Worm (Caenorhabditis elegans) whole organism, L3 larva: ENCODE results near the gene F08C6.18.

Experiments used
- R02D3.7 ChIP-seq: fragments of 150-350 bp; optimal IDR thresholded peaks from 2 replicates; lab custom pipeline; 2014; ENCODE audit warnings: missing biosample characterization, missing genetic modification characterization
- ZK546.5 ChIP-seq: sonication (generic microtip); optimal IDR thresholded peaks from 2 replicates; lab custom pipeline; 2017; ENCODE audit warnings: missing biosample characterization, missing genetic modification characterization
- aly-2 ChIP-seq: fragments of 150-350 bp; optimal IDR thresholded peaks from 2 replicates; lab custom pipeline; 2014; ENCODE audit warnings: missing biosample characterization, missing genetic modification characterization
- ama-1 ChIP-seq: fragments of 150-350 bp; optimal IDR thresholded peaks from 2 replicates; lab custom pipeline; 2018
- ceh-16 ChIP-seq: sonication (generic microtip); optimal IDR thresholded peaks from 2 replicates; lab custom pipeline; 2017; ENCODE audit warnings: missing biosample characterization, missing genetic modification characterization
- ceh-28 ChIP-seq: fragments of 150-350 bp; optimal IDR thresholded peaks from 2 replicates; lab custom pipeline; 2014; ENCODE audit warnings: missing biosample characterization, missing genetic modification reagents, missing genetic modification characterization
- ceh-82 ChIP-seq: fragments of 150-350 bp; optimal IDR thresholded peaks from 2 replicates; lab custom pipeline; 2014; ENCODE audit warnings: missing biosample characterization, missing genetic modification characterization
- ceh-9 ChIP-seq: sonication (generic microtip); optimal IDR thresholded peaks from 2 replicates; lab custom pipeline; 2018; ENCODE audit warnings: missing biosample characterization, missing genetic modification characterization
- egl-27 ChIP-seq: sonication (generic microtip); optimal IDR thresholded peaks from 4 replicates; lab custom pipeline; 2017; ENCODE audit warnings: missing biosample characterization, missing genetic modification reagents, missing genetic modification characterization
- egl-5 ChIP-seq: fragments of 150-350 bp; optimal IDR thresholded peaks from 2 replicates; lab custom pipeline; 2017; ENCODE audit warnings: missing biosample characterization, missing genetic modification reagents, missing genetic modification characterization, inconsistent platforms
- elt-1 ChIP-seq: fragments of 150-350 bp; optimal IDR thresholded peaks from 2 replicates; lab custom pipeline; 2014; ENCODE audit warnings: missing biosample characterization, missing genetic modification characterization
- eor-1 ChIP-seq, 2 experiments: fragments of 150-350 bp; optimal IDR thresholded peaks; 2 replicates each; lab custom pipeline; 2014 to 2018; ENCODE audit warnings: missing biosample characterization in 2 of 2, missing genetic modification characterization in 2 of 2
- fkh-2 ChIP-seq: fragments of 150-350 bp; optimal IDR thresholded peaks from 2 replicates; lab custom pipeline; 2014; ENCODE audit warnings: missing biosample characterization, missing genetic modification reagents, missing genetic modification characterization
- fos-1 ChIP-seq: fragments of 150-350 bp; optimal IDR thresholded peaks from 2 replicates; lab custom pipeline; 2014; ENCODE audit warnings: missing biosample characterization, missing genetic modification characterization
- jun-1 ChIP-seq: fragments of 150-350 bp; optimal IDR thresholded peaks from 2 replicates; lab custom pipeline; 2014; ENCODE audit warnings: missing biosample characterization, missing genetic modification reagents, missing genetic modification characterization
- lin-15B ChIP-seq: fragments of 150-350 bp; optimal IDR thresholded peaks from 2 replicates; lab custom pipeline; 2014; ENCODE audit warnings: missing biosample characterization, missing genetic modification characterization
- lin-39 ChIP-seq: fragments of 150-350 bp; optimal IDR thresholded peaks from 2 replicates; lab custom pipeline; 2018; ENCODE audit warnings: missing biosample characterization, missing genetic modification reagents, missing genetic modification characterization
- mdl-1 ChIP-seq: fragments of 150-350 bp; optimal IDR thresholded peaks from 2 replicates; lab custom pipeline; 2014; ENCODE audit warnings: missing biosample characterization, missing genetic modification characterization
- mml-1 ChIP-seq: fragments of 150-350 bp; sonication (generic microtip); optimal IDR thresholded peaks from 3 replicates; lab custom pipeline; 2014; ENCODE audit warnings: missing biosample characterization, missing genetic modification characterization
- nfya-1 ChIP-seq: sonication (generic microtip); optimal IDR thresholded peaks from 2 replicates; lab custom pipeline; 2017; ENCODE audit warnings: missing genetic modification characterization, mild to moderate bottlenecking, missing compliant biosample characterization, antibody characterized with exemption, moderate library complexity; ENCODE audit not compliant: insufficient read depth
- nhr-11 ChIP-seq: fragments of 150-350 bp; optimal IDR thresholded peaks from 2 replicates; lab custom pipeline; 2014; ENCODE audit warnings: missing biosample characterization, missing genetic modification characterization
- nhr-25 ChIP-seq: sonication (generic microtip); optimal IDR thresholded peaks from 2 replicates; lab custom pipeline; 2017; ENCODE audit warnings: missing biosample characterization, missing genetic modification characterization
- nhr-28 ChIP-seq: fragments of 150-350 bp; optimal IDR thresholded peaks from 2 replicates; lab custom pipeline; 2014; ENCODE audit warnings: missing biosample characterization, missing genetic modification characterization
- nhr-67 ChIP-seq: fragments of 150-350 bp; optimal IDR thresholded peaks from 2 replicates; lab custom pipeline; 2014; ENCODE audit warnings: missing biosample characterization, missing genetic modification characterization
- nhr-76 ChIP-seq: fragments of 150-350 bp; sonication (generic microtip); optimal IDR thresholded peaks from 5 replicates; lab custom pipeline; 2014; ENCODE audit warnings: missing biosample characterization, missing genetic modification characterization
- nhr-77 ChIP-seq: fragments of 150-350 bp; optimal IDR thresholded peaks from 2 replicates; lab custom pipeline; 2014; ENCODE audit warnings: missing biosample characterization, missing genetic modification characterization
- pha-4 ChIP-seq: fragments of 150-350 bp; optimal IDR thresholded peaks from 2 replicates; lab custom pipeline; 2014; ENCODE audit warnings: missing biosample characterization, missing genetic modification reagents, missing genetic modification characterization
- pqm-1 ChIP-seq: fragments of 150-350 bp; optimal IDR thresholded peaks from 2 replicates; lab custom pipeline; 2017; ENCODE audit warnings: missing biosample characterization, missing genetic modification characterization, inconsistent platforms
- sea-2 ChIP-seq: fragments of 150-350 bp; sonication (generic microtip); optimal IDR thresholded peaks from 4 replicates; lab custom pipeline; 2014; ENCODE audit warnings: missing biosample characterization, missing genetic modification reagents, missing genetic modification characterization
- skn-1 ChIP-seq: fragments of 150-350 bp; optimal IDR thresholded peaks from 2 replicates; lab custom pipeline; 2014; ENCODE audit warnings: missing biosample characterization, missing genetic modification characterization
- snpc-4 ChIP-seq: fragments of 150-350 bp; optimal IDR thresholded peaks from 2 replicates; lab custom pipeline; 2014; ENCODE audit warnings: missing biosample characterization, missing genetic modification characterization
- tbx-2 ChIP-seq: sonication (generic microtip); optimal IDR thresholded peaks from 2 replicates; lab custom pipeline; 2016; ENCODE audit warnings: mild to moderate bottlenecking, missing genetic modification characterization, missing compliant biosample characterization
- unc-39 ChIP-seq: sonication (generic microtip); optimal IDR thresholded peaks from 4 replicates; lab custom pipeline; 2017; ENCODE audit warnings: missing biosample characterization, missing genetic modification characterization
- unc-62 ChIP-seq: fragments of 150-350 bp; sonication (generic microtip); optimal IDR thresholded peaks from 4 replicates; lab custom pipeline; 2014; ENCODE audit warnings: missing biosample characterization, missing genetic modification reagents, missing genetic modification characterization
- zag-1 ChIP-seq: fragments of 150-350 bp; optimal IDR thresholded peaks from 2 replicates; lab custom pipeline; 2014; ENCODE audit warnings: missing biosample characterization, missing genetic modification characterization
- ztf-11 ChIP-seq: fragments of 150-350 bp; optimal IDR thresholded peaks from 2 replicates; lab custom pipeline; 2014; ENCODE audit warnings: missing biosample characterization, missing genetic modification characterization
- ztf-4 ChIP-seq: fragments of 150-350 bp; optimal IDR thresholded peaks from 2 replicates; lab custom pipeline; 2014; ENCODE audit warnings: missing biosample characterization, missing genetic modification characterization

Gene F08C6.18

DNA sequence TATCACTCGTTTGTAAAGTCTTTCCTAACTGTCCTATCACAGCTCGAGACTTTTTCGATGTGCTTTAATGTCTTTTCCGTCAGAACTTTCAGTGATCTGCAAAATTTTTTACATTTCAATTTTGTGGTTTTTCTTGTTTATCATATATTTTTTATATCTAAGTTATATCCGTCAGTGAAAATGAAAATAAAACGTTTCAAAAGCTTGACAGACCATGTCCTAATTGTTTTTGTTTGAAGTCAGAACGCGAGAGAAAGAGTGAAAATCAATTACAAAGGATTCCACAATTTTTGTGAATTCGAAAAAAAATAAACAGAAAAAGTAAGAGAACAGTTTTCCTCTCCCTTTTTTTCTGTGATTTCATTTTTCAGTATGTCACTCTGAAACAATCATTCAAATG lies 25.3 kb downstream of the F08C6.18 start, which contains the start of gene F46C8.1:
Gene F46C8.1, plus strand, starts transcription at position 301 of the 400 bp plus-strand sequence.
- no peak for TF ChIP-seq sea-2 (GFP tag; lab: Kevin White, UChicago)

DNA sequence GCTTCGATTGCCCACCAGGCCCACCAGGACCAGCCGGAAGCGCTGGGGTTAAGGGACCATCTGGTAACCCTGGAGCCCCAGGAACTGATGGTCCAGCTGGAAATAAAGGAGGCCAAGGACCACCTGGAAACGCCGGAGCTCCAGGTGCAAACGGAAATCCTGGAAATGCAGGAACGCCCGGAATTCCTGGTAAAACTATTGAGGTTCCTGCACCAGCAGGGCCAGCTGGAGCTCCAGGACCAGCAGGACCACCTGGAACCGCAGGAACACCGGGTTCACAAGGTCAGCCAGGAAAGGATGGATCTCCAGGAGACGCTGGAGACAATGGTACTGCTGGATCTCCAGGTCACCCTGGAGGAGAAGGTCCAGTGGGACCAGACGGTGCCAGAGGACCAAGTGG lies 25.7 kb downstream of the F08C6.18 start:
- no peak for TF ChIP-seq skn-1 (tag; lab: Kevin White, UChicago)
- no peak for TF ChIP-seq mdl-1 (tag; lab: Kevin White, UChicago)
- TF ChIP-seq nhr-11 (tag; lab: Kevin White, UChicago): no peak
- TF ChIP-seq ceh-16 (tag; lab: Kevin White, UChicago): no peak
- TF ChIP-seq nhr-28: no peak
- no peak for TF ChIP-seq zag-1 (tag; lab: Kevin White, UChicago)
- TF ChIP-seq pqm-1: no peak
- no peak for TF ChIP-seq aly-2
- no peak for TF ChIP-seq ZK546.5 (tag; lab: Kevin White, UChicago)
- no peak for TF ChIP-seq nhr-67 (tag; lab: Kevin White, UChicago)
- TF ChIP-seq fos-1 (tag; lab: Kevin White, UChicago): no peak
- TF ChIP-seq R02D3.7 (tag; lab: Kevin White, UChicago): no peak
- no peak for TF ChIP-seq nhr-77 (tag; lab: Kevin White, UChicago)

DNA sequence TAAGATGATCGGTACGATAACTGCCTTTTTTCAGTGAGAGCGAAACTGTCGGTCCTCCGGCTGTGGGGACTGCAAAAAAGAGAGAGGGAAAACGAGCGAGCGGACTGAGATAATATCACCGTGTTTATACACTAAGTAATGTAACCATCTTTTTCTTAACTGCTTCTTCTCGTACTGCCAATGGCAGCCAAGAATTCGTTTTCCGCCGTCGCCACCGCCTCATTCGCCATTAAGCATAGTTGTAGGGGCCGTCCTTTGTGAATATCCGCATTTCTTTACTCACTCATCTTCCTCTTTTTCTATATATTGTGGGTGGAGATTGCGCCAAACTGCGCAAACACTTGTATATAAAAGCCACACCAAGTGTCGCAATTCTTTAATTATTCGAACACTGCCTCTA lies 26.9 kb downstream of the F08C6.18 start, which contains the start of gene col-174:
Gene col-174, plus strand, starts transcription at position 301 of the 400 bp plus-strand sequence.
- TF ChIP-seq fos-1 (tag; lab: Kevin White, UChicago) (no peak), jun-1 (no peak), egl-5 (tag; lab: Kevin White, UChicago) (no peak), mdl-1 (tag; lab: Kevin White, UChicago) (no peak), unc-62 (GFP tag; lab: Kevin White, UChicago) (no peak), eor-1 (tag; optimal IDR thresholded peaks at IDR 0.05; lab: Kevin White, UChicago) (no peak), ceh-82 (no peak), ceh-9 (tag; lab: Kevin White, UChicago) (no peak), snpc-4 (tag; lab: Kevin White, UChicago) (no peak), R02D3.7 (tag; lab: Kevin White, UChicago) (no peak), zag-1 (tag; lab: Kevin White, UChicago) (no peak), pha-4 (tag; lab: Kevin White, UChicago) (no peak), ama-1 (no peak), sea-2 (GFP tag; lab: Kevin White, UChicago) (no peak), nhr-76 (tag; lab: Kevin White, UChicago) (no peak), fkh-2 (no peak), tbx-2 (tag; lab: Kevin White, UChicago) (no peak)

DNA sequence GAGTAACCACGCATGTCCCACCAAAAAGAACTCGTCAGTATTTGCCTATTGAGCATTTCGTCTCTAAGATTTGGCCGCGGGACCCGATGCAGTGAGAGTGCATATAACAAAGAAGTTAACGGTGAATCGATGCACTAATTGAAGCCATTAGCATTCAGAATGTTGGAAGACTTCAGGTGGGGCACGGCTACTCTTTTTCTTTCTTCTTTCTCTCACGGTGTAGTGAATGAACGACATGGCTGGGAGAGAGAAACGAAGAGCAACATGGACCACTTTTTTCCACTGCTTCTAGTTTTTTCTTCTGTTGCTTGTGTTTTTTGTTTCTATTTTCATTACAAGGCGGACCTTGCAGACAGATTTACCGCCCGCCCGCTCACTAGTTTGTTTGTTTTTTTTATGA lies 32.4 kb downstream of the F08C6.18 start:
- TF ChIP-seq egl-27 (tag; lab: Kevin White, UChicago) (no peak), nhr-28 (no peak), nfya-1 (no peak), ZK546.5 (tag; lab: Kevin White, UChicago) (no peak), ama-1 (no peak), pqm-1 (no peak), ceh-9 (tag; lab: Kevin White, UChicago) (no peak), ceh-28 (tag; lab: Kevin White, UChicago) (no peak), pha-4 (tag; lab: Kevin White, UChicago) (no peak), ztf-4 (tag; lab: Kevin White, UChicago) (no peak), nhr-25 (tag; lab: Kevin White, UChicago) (no peak), ceh-16 (tag; lab: Kevin White, UChicago) (no peak), mml-1 (tag; lab: Kevin White, UChicago) (no peak), lin-15B (tag; lab: Kevin White, UChicago) (no peak), jun-1 (no peak), unc-39 (no peak)

DNA sequence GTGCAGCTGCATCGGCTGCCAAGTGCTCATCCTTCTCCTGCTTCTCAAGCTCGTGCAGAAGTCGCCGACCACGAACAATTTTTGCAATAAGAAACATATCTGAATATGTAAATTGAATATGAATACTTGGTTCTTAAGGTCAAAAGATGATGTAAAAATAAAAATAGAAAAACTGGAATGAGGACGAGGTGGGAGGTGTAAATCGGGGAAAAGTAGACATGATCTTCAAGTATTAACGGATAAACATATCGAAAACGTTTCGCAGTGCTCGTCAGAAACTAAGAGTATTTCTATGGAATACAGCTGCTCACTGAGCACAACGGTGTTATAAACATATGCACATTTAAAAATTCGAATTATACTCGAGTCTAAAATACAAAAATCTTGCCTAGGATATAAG lies 33.4 kb downstream of the F08C6.18 start, which contains the start of gene glb-16:
Gene glb-16, minus strand, starts transcription at position 101 of the 400 bp plus-strand sequence.
- TF ChIP-seq lin-39 (tag; lab: Kevin White, UChicago) (no peak), elt-1 (no peak), ztf-4 (tag; lab: Kevin White, UChicago) (no peak), ceh-16 (tag; lab: Kevin White, UChicago) (no peak), mdl-1 (tag; lab: Kevin White, UChicago) (no peak), ZK546.5 (tag; lab: Kevin White, UChicago) (no peak), ztf-11 (tag; lab: Kevin White, UChicago) (no peak), pha-4 (tag; lab: Kevin White, UChicago) (no peak), fos-1 (tag; lab: Kevin White, UChicago) (no peak), nhr-76 (tag; lab: Kevin White, UChicago) (no peak), fkh-2 (no peak)
